Fruit fly (Drosophila melanogaster) whole organism, prepupa: ENCODE data around the gene Rhau.

ENCODE experiments used
- Blimp-1 ChIP-seq: fragments of 200-800 bp; sonication (Bioruptor generic); optimal IDR thresholded peaks from 3 replicates; lab custom pipeline; 2017; ENCODE audit warnings: missing biosample characterization, missing genetic modification characterization, mild to moderate bottlenecking, moderate library complexity, missing genetic modification reagents
- CG10669 ChIP-seq: fragments of 200-800 bp; sonication (Bioruptor generic); optimal IDR thresholded peaks from 3 replicates; lab custom pipeline; 2018; ENCODE audit warnings: missing biosample characterization, mild to moderate bottlenecking, missing genetic modification characterization, moderate library complexity
- CG11902 ChIP-seq: fragments of 200-800 bp; sonication (Bioruptor generic); optimal IDR thresholded peaks from 3 replicates; lab custom pipeline; 2016; ENCODE audit warnings: missing biosample characterization, missing genetic modification characterization
- CG1621 ChIP-seq: fragments of 200-800 bp; sonication (Bioruptor generic); optimal IDR thresholded peaks from 3 replicates; lab custom pipeline; 2018; ENCODE audit warnings: missing biosample characterization, mild to moderate bottlenecking, missing genetic modification characterization
- CG16779 ChIP-seq: fragments of 200-800 bp; sonication (Bioruptor generic); optimal IDR thresholded peaks from 3 replicates; lab custom pipeline; 2017; ENCODE audit warnings: missing biosample characterization, mild to moderate bottlenecking, missing genetic modification characterization
- CG3032 ChIP-seq: fragments of 200-800 bp; optimal IDR thresholded peaks from 2 replicates; lab custom pipeline; 2019; ENCODE audit warnings: missing biosample characterization, mild to moderate bottlenecking, missing genetic modification characterization, moderate library complexity
- CG31627 ChIP-seq: fragments of 200-800 bp; sonication (Bioruptor generic); optimal IDR thresholded peaks from 3 replicates; lab custom pipeline; 2016; ENCODE audit warnings: missing biosample characterization, missing genetic modification characterization
- CG32006 ChIP-seq: fragments of 200-800 bp; sonication (Bioruptor generic); optimal IDR thresholded peaks from 3 replicates; lab custom pipeline; 2017; ENCODE audit warnings: missing biosample characterization, mild to moderate bottlenecking, missing genetic modification characterization
- CG34406 ChIP-seq: fragments of 200-800 bp; sonication (Bioruptor generic); optimal IDR thresholded peaks from 3 replicates; lab custom pipeline; 2016; ENCODE audit warnings: missing biosample characterization, missing genetic modification characterization
- CG4318 ChIP-seq: fragments of 200-800 bp; sonication (Bioruptor generic); optimal IDR thresholded peaks from 3 replicates; lab custom pipeline; 2017; ENCODE audit warnings: missing biosample characterization, mild to moderate bottlenecking, missing genetic modification characterization
- CG6163 ChIP-seq: fragments of 200-800 bp; sonication (Bioruptor generic); IDR thresholded peaks from 3 replicates; pipeline ENCODE4 v1.3.6; 2022; ENCODE audit warnings: missing biosample characterization, missing genetic modification characterization
- CG6792 ChIP-seq: fragments of 200-800 bp; sonication (Bioruptor generic); optimal IDR thresholded peaks from 3 replicates; lab custom pipeline; 2016; ENCODE audit warnings: missing biosample characterization, missing genetic modification characterization
- CG7368 ChIP-seq: fragments of 200-800 bp; sonication (Bioruptor generic); optimal IDR thresholded peaks from 3 replicates; lab custom pipeline; 2016; ENCODE audit warnings: missing biosample characterization, missing genetic modification characterization
- CG8119 ChIP-seq: fragments of 200-800 bp; sonication (Bioruptor generic); IDR thresholded peaks from 3 replicates; pipeline ENCODE4 v1.3.6; 2022; ENCODE audit warnings: missing biosample characterization, missing genetic modification characterization
- CG8319 ChIP-seq: fragments of 200-800 bp; sonication (Bioruptor generic); optimal IDR thresholded peaks from 3 replicates; lab custom pipeline; 2016; ENCODE audit warnings: missing biosample characterization, missing genetic modification characterization
- CG8632 ChIP-seq: fragments of 200-800 bp; sonication (Bioruptor generic); optimal IDR thresholded peaks from 3 replicates; lab custom pipeline; 2016; ENCODE audit warnings: missing biosample characterization, missing genetic modification characterization
- CG9139 ChIP-seq: fragments of 200-800 bp; sonication (Bioruptor generic); optimal IDR thresholded peaks from 3 replicates; lab custom pipeline; 2017; ENCODE audit warnings: missing biosample characterization, mild to moderate bottlenecking, missing genetic modification characterization
- Eip75B ChIP-seq: fragments of 200-800 bp; sonication (Bioruptor generic); optimal IDR thresholded peaks from 3 replicates; lab custom pipeline; 2016; ENCODE audit warnings: missing biosample characterization, missing genetic modification characterization
- Eip93F ChIP-seq: fragments of 200-800 bp; sonication (Bioruptor generic); optimal IDR thresholded peaks from 2 replicates; lab custom pipeline; 2016; ENCODE audit warnings: missing biosample characterization, mild to moderate bottlenecking, missing genetic modification characterization
- Ets21C ChIP-seq: fragments of 200-800 bp; sonication (Bioruptor generic); optimal IDR thresholded peaks from 3 replicates; lab custom pipeline; 2016; ENCODE audit warnings: missing biosample characterization, missing genetic modification characterization
- Ets96B ChIP-seq: fragments of 200-800 bp; optimal IDR thresholded peaks from 2 replicates; lab custom pipeline; 2019; ENCODE audit warnings: missing biosample characterization, mild to moderate bottlenecking, missing genetic modification characterization, moderate library complexity
- Gug ChIP-seq: fragments of 200-800 bp; sonication (Bioruptor generic); IDR thresholded peaks from 2 replicates; pipeline ENCODE4 v1.3.6; 2022; ENCODE audit warnings: missing biosample characterization, missing genetic modification characterization
- Hr39 ChIP-seq: fragments of 200-800 bp; sonication (Bioruptor generic); optimal IDR thresholded peaks from 2 replicates; lab custom pipeline; 2016; ENCODE audit warnings: missing biosample characterization, missing genetic modification characterization
- Hr4 ChIP-seq: fragments of 200-800 bp; sonication (Bioruptor generic); optimal IDR thresholded peaks from 3 replicates; lab custom pipeline; 2016; ENCODE audit warnings: missing biosample characterization, missing genetic modification characterization
- Lpt ChIP-seq: fragments of 200-800 bp; sonication (Bioruptor generic); optimal IDR thresholded peaks from 3 replicates; lab custom pipeline; 2016; ENCODE audit warnings: missing biosample characterization, missing genetic modification characterization
- Met ChIP-seq: fragments of 200-800 bp; sonication (Bioruptor generic); optimal IDR thresholded peaks from 3 replicates; lab custom pipeline; 2016; ENCODE audit warnings: missing biosample characterization, missing genetic modification characterization
- OdsH ChIP-seq: fragments of 200-800 bp; sonication (Bioruptor generic); optimal IDR thresholded peaks from 3 replicates; lab custom pipeline; 2016; ENCODE audit warnings: missing biosample characterization, missing genetic modification characterization
- Smox ChIP-seq: fragments of 200-800 bp; sonication (Bioruptor generic); optimal IDR thresholded peaks from 3 replicates; lab custom pipeline; 2016; ENCODE audit warnings: missing biosample characterization, missing genetic modification characterization
- achi ChIP-seq: fragments of 200-800 bp; sonication (Bioruptor generic); optimal IDR thresholded peaks from 3 replicates; lab custom pipeline; 2016; ENCODE audit warnings: missing biosample characterization, missing genetic modification characterization
- acj6 ChIP-seq: fragments of 200-800 bp; sonication (Bioruptor generic); optimal IDR thresholded peaks from 3 replicates; lab custom pipeline; 2016; ENCODE audit warnings: missing biosample characterization, missing genetic modification characterization
- cyc ChIP-seq: fragments of 200-800 bp; sonication (Bioruptor generic); optimal IDR thresholded peaks from 3 replicates; lab custom pipeline; 2016; ENCODE audit warnings: missing biosample characterization, missing genetic modification characterization
- dac ChIP-seq: fragments of 200-800 bp; sonication (Bioruptor generic); optimal IDR thresholded peaks from 2 replicates; lab custom pipeline; 2017; ENCODE audit warnings: missing biosample characterization, mild to moderate bottlenecking, missing genetic modification characterization
- dsx ChIP-seq: fragments of 200-800 bp; optimal IDR thresholded peaks from 3 replicates; lab custom pipeline; 2019; ENCODE audit warnings: missing biosample characterization, mild to moderate bottlenecking, missing genetic modification characterization, moderate library complexity; ENCODE audit not compliant: poor library complexity, severe bottlenecking
- eg ChIP-seq: fragments of 200-800 bp; sonication (Bioruptor generic); IDR thresholded peaks from 3 replicates; pipeline ENCODE4 v1.3.6; 2022; ENCODE audit warnings: missing biosample characterization, missing genetic modification characterization
- esn ChIP-seq: fragments of 200-800 bp; sonication (Bioruptor generic); optimal IDR thresholded peaks from 2 replicates; lab custom pipeline; 2016; ENCODE audit warnings: missing biosample characterization, mild to moderate bottlenecking, missing genetic modification characterization, moderate library complexity
- fd59A ChIP-seq: fragments of 200-800 bp; sonication (Bioruptor generic); optimal IDR thresholded peaks from 2 replicates; lab custom pipeline; 2017; ENCODE audit warnings: missing biosample characterization, mild to moderate bottlenecking, missing genetic modification characterization, missing genetic modification reagents
- lz ChIP-seq: fragments of 200-800 bp; sonication (Bioruptor generic); optimal IDR thresholded peaks from 3 replicates; lab custom pipeline; 2016; ENCODE audit warnings: missing biosample characterization, missing genetic modification characterization
- pdm3 ChIP-seq: fragments of 200-800 bp; sonication (Bioruptor generic); optimal IDR thresholded peaks from 3 replicates; lab custom pipeline; 2016; ENCODE audit warnings: missing biosample characterization, missing genetic modification characterization
- salr ChIP-seq, 2 experiments: fragments of 200-800 bp; sonication (Bioruptor generic); optimal IDR thresholded peaks; 3 replicates each; lab custom pipeline; 2016 to 2018; ENCODE audit warnings: missing biosample characterization in 2 of 2, missing genetic modification characterization in 2 of 2, mild to moderate bottlenecking in 1 of 2
- ss ChIP-seq, 2 experiments: fragments of 200-800 bp; sonication (Bioruptor generic); optimal IDR thresholded peaks; 2 replicates in 1 of 2; 3 replicates in 1 of 2; lab custom pipeline; 2017 to 2018; ENCODE audit warnings: mild to moderate bottlenecking in 2 of 2, missing biosample characterization in 2 of 2, missing genetic modification characterization in 2 of 2, moderate library complexity in 1 of 2
- svp ChIP-seq: fragments of 200-800 bp; sonication (Bioruptor generic); peaks from one replicate; lab custom pipeline; 2016; ENCODE audit warnings: missing biosample characterization, missing genetic modification characterization
- topi ChIP-seq: fragments of 200-800 bp; sonication (Bioruptor generic); optimal IDR thresholded peaks from 3 replicates; lab custom pipeline; 2016; ENCODE audit warnings: missing biosample characterization, missing genetic modification characterization
- vri ChIP-seq: fragments of 200-800 bp; sonication (Bioruptor generic); optimal IDR thresholded peaks from 3 replicates; lab custom pipeline; 2016; ENCODE audit warnings: missing biosample characterization, mild to moderate bottlenecking, missing genetic modification characterization

Gene Rhau

dm6 chr2L:20768568-20769071, 10.8 kb upstream of the Rhau start:
- TF ChIP-seq Smox (GFP tag; lab: Kevin White, UChicago): no peak
- TF ChIP-seq Gug (GFP tag; lab: Robert Waterston, UW): no peak
- no peak for TF ChIP-seq CG31627 (GFP tag; lab: Kevin White, UChicago)
- no peak for TF ChIP-seq achi (GFP tag; lab: Kevin White, UChicago)
- TF ChIP-seq Blimp-1 (GFP tag; lab: Kevin White, UChicago): no peak
- TF ChIP-seq CG9139 (GFP tag; lab: Kevin White, UChicago): no peak
- TF ChIP-seq Hr4 (GFP tag; lab: Kevin White, UChicago): no peak
- TF ChIP-seq CG8319: no peak
- TF ChIP-seq dac (GFP tag; lab: Kevin White, UChicago): no peak
- TF ChIP-seq vri (GFP tag; lab: Kevin White, UChicago): no peak
- TF ChIP-seq Hr39: no peak
- TF ChIP-seq CG7368 (GFP tag; lab: Kevin White, UChicago): no peak
- no peak for TF ChIP-seq pdm3
- TF ChIP-seq ss (GFP tag; optimal IDR thresholded peaks at IDR 0.05; lab: Kevin White, UChicago): no peak

DNA sequence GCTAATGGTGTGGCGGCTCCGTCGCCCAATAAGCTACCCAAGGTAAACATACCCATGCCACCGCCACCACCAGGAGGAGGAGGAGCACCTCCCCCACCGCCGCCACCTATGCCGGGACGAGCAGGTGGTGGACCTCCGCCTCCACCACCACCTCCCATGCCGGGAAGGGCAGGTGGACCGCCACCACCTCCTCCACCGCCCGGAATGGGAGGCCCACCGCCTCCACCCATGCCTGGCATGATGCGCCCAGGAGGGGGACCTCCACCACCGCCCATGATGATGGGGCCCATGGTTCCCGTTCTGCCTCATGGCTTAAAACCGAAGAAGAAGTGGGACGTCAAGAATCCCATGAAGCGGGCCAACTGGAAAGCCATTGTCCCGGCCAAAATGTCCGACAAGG, 6.9 kb upstream of the Rhau start:
- TF ChIP-seq eg (GFP tag; lab: Robert Waterston, UW): no peak
- TF ChIP-seq Eip93F: no peak
- no peak for TF ChIP-seq CG1621 (tag; lab: Kevin White, UChicago)
- no peak for TF ChIP-seq Smox (GFP tag; lab: Kevin White, UChicago)
- TF ChIP-seq CG11902 (GFP tag; lab: Kevin White, UChicago): no peak
- TF ChIP-seq CG8319: no peak
- no peak for TF ChIP-seq CG3032
- no peak for TF ChIP-seq Gug (GFP tag; lab: Robert Waterston, UW)
- no peak for TF ChIP-seq CG8119 (GFP tag; lab: Robert Waterston, UW)
- TF ChIP-seq esn (GFP tag; lab: Kevin White, UChicago): no peak
- no peak for TF ChIP-seq topi
- no peak for TF ChIP-seq CG34406 (GFP tag; lab: Kevin White, UChicago)
- no peak for TF ChIP-seq Met (GFP tag; lab: Kevin White, UChicago)
- no peak for TF ChIP-seq CG6163 (GFP tag; lab: Robert Waterston, UW)
- TF ChIP-seq lz: no peak
- TF ChIP-seq OdsH: no peak
- no peak for TF ChIP-seq ss (GFP tag; optimal IDR thresholded peaks at IDR 0.05; lab: Kevin White, UChicago)

DNA sequence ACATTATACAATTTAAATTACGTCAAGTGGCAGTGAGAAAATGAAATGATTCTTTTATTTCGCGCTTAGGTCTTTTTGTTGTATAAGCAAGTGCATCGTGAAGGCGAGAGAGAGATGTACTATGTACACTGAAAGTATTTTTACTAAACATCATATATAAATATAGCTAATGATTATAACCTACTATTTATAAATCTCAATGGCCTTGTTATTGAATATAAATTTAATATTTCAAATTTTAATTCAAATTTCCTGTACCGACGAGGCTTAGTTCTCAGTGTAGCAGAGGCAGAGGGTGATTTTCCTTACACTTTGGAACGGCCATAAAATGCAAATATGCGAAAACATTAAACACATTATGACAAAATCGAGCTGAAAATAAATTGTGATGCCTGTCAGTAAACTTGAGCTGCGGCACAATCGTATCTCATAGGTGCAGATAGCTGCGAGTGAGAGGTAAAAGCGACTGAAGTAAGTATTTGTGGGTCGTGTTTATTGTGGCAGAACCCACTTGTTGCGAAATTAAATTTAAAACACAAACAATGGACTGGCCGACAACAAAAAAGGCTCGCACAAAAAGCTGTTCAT, 4.3 kb upstream of the Rhau start:
- TF ChIP-seq Blimp-1 (GFP tag; lab: Kevin White, UChicago) (peak; percentile 48), CG6163 (GFP tag; lab: Robert Waterston, UW) (peak; percentile 86), Eip75B (peak; percentile 57), CG31627 (GFP tag; lab: Kevin White, UChicago) (peak; percentile 59), cyc (GFP tag; lab: Kevin White, UChicago) (peak; percentile 77), CG8319 (peak; percentile 69), ss (GFP tag; optimal IDR thresholded peaks at IDR 0.05; lab: Kevin White, UChicago) (peak; percentile 58 to 74), CG34406 (GFP tag; lab: Kevin White, UChicago) (peak; percentile 86), salr (GFP tag; optimal IDR thresholded peaks at IDR 0.05; lab: Kevin White, UChicago) (peak; percentile 41 to 56), CG4318 (peak; percentile 29), Ets96B (tag; lab: Kevin White, UChicago) (peak; percentile 70), dac (GFP tag; lab: Kevin White, UChicago) (peak; percentile 0), CG6792 (GFP tag; lab: Kevin White, UChicago) (peak; percentile 78), pdm3 (peak; percentile 74), Met (GFP tag; lab: Kevin White, UChicago) (peak; percentile 83), Eip93F (peak; percentile 55), CG7368 (GFP tag; lab: Kevin White, UChicago) (peak; percentile 74), achi (GFP tag; lab: Kevin White, UChicago) (peak; percentile 79), dsx (GFP tag; lab: Kevin White, UChicago) (no peak), esn (GFP tag; lab: Kevin White, UChicago) (peak; percentile 86), CG8632 (peak; percentile 88), Smox (GFP tag; lab: Kevin White, UChicago) (peak; percentile 78), Hr39 (peak; percentile 50), svp (GFP tag; lab: Kevin White, UChicago) (peak; percentile 91), acj6 (GFP tag; lab: Kevin White, UChicago) (peak; percentile 85), CG3032 (peak; percentile 74), Hr4 (GFP tag; lab: Kevin White, UChicago) (peak; percentile 68), CG10669 (GFP tag; lab: Kevin White, UChicago) (peak; percentile 80), Lpt (GFP tag; lab: Kevin White, UChicago) (peak; percentile 57), topi (peak; percentile 84), Ets21C (GFP tag; lab: Kevin White, UChicago) (peak; percentile 41), CG16779 (tag; lab: Kevin White, UChicago) (peak; percentile 69), CG11902 (GFP tag; lab: Kevin White, UChicago) (peak; percentile 73), CG32006 (GFP tag; lab: Kevin White, UChicago) (peak; percentile 75), fd59A (GFP tag; lab: Kevin White, UChicago) (peak; percentile 54), lz (peak; percentile 71)
